Worm (Caenorhabditis elegans): ENCODE measurements around the gene egl-45.

DNA sequence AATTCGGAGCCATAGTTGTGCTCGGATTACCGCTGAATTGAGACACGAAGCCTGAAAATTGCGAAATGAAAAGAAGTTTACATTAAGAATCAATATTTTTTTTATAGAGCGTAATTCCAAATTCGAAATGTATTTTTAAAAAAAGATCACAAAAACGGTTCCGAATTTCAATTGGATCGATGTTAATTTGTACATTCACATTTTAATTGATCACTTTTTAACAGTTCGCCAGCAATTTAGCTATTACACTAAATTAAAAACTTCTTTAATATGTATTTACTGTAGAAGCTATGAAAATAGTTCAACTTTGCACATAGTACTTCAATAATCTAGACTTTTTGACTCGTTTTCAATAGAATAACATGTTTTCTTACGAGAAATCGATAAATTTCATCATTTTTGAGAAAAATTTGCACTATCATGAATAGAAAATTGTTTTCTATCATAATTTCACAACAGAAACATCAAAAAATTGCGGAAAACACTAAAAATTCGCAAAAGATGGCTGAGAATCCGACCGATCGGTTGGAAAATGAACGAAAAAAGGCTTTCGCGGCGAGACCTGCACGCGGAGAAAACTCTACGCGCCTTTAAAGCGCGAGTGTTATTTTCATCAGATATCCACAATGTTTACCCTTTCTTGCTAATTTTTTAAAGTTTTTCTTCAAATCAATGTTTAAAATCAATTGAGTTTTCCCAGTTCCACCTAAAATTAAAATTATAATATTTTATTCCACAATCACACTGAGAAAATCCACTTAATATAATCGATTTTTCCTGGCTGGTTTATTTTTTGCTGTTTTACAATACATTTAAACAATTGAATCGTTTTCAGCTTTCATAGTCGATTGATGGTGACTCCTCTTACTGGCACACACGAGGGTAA lies at the start of gene egl-45, which contains the start of gene kcmf-1:
- TF ChIP-seq rnt-1 (tag; optimal IDR thresholded peaks at IDR 0.05): no peak
- TF ChIP-seq tbx-2 (tag; optimal IDR thresholded peaks at IDR 0.05): no peak
